Worm (Caenorhabditis elegans): ENCODE measurements around the gene gipc-1.
A peak's percentile ranks its signal among the peaks of the same experiment; 100 is the strongest.

Gene gipc-1

ce11 chrIII:4912317-4912716 lies 41.7 kb downstream of the gipc-1 start, which contains the start of the genes F26F4.9 and cee-1 (continued):
- TF ChIP-seq ceh-40 (GFP tag; IDR thresholded peaks at IDR 0.05) (0 out of 2 replicates have a peak, but pooled peaks have one; percentile 10), dpl-1 (GFP tag; optimal IDR thresholded peaks at IDR 0.05) (no peak), cebp-1 (GFP tag; IDR thresholded peaks at IDR 0.05) (no peak), cebp-1 (tag; optimal IDR thresholded peaks at IDR 0.05) (peak; percentile 24), F57C9.4 (tag; optimal IDR thresholded peaks at IDR 0.05) (no peak), ztf-26 (tag; optimal IDR thresholded peaks at IDR 0.05) (no peak), cebp-2 (GFP tag; IDR thresholded peaks at IDR 0.05) (no peak), hlh-12 (tag; optimal IDR thresholded peaks at IDR 0.05) (no peak), F33H1.4 (GFP tag; IDR thresholded peaks at IDR 0.05) (no peak; the same call in 1 of the 2 replicates), dox-1 (GFP tag; IDR thresholded peaks at IDR 0.05) (peak; percentile 54; the same call in 1 of the 2 replicates), F39B2.1 (GFP tag; IDR thresholded peaks at IDR 0.05) (no peak), him-1 (tag; optimal IDR thresholded peaks at IDR 0.05) (peak; percentile 44), unc-62 (GFP tag; optimal IDR thresholded peaks at IDR 0.05) (no peak), tbp1 (GFP tag; optimal IDR thresholded peaks at IDR 0.05) (no peak)

- TF ChIP-seq mel-28 (tag; optimal IDR thresholded peaks at IDR 0.05; ENCODE audit: borderline replicate concordance) = no peak
- no peak for TF ChIP-seq dox-1 (GFP tag; IDR thresholded peaks at IDR 0.05)
- no peak for TF ChIP-seq F39B2.1 (GFP tag; IDR thresholded peaks at IDR 0.05)
- no peak for TF ChIP-seq repo-1 (tag; optimal IDR thresholded peaks at IDR 0.05)
- no peak for TF ChIP-seq Y53G8AR.9 (GFP tag; conservative IDR thresholded peaks at IDR 0.05)
- TF ChIP-seq hrde-1 (tag; optimal IDR thresholded peaks at IDR 0.05; ENCODE audit: borderline replicate concordance) = peak; percentile 19
Measured at ce11 chrIII:4913736-4914135, 43.2 kb downstream of the gipc-1 start.

ce11 chrIII:4917077-4917476 lies 46.5 kb downstream of the gipc-1 start, which contains the start of gene rars-1:
rars-1 (minus strand) TSS chrIII:4917177.
- TF ChIP-seq Y95B8A.8 (GFP tag; IDR thresholded peaks at IDR 0.05) = no peak
- TF ChIP-seq F57C9.4 (tag; optimal IDR thresholded peaks at IDR 0.05) = no peak
- peak; percentile 14 for TF ChIP-seq lin-54 (GFP tag; optimal IDR thresholded peaks at IDR 0.05)
- 0 out of 2 replicates have a peak, but pooled peaks have one; percentile 56 for TF ChIP-seq ceh-58 (GFP tag; IDR thresholded peaks at IDR 0.05)

- TF ChIP-seq die-1 (tag; optimal IDR thresholded peaks at IDR 0.05) = no peak
- no peak for TF ChIP-seq ceh-27 (GFP tag; optimal IDR thresholded peaks at IDR 0.05)
- no peak for TF ChIP-seq B0336.3 (GFP tag; IDR thresholded peaks at IDR 0.05)
- no peak for TF ChIP-seq xnd-1 (tag; optimal IDR thresholded peaks at IDR 0.05)
- no peak for TF ChIP-seq ceh-40 (GFP tag; IDR thresholded peaks at IDR 0.05)
- TF ChIP-seq zim-3 (tag; optimal IDR thresholded peaks at IDR 0.05) = no peak
- no peak for TF ChIP-seq nfya-1 (tag; optimal IDR thresholded peaks at IDR 0.05; ENCODE audit: borderline replicate concordance, insufficient read depth)
- peak; percentile 50 for TF ChIP-seq attf-5 (GFP tag; optimal IDR thresholded peaks at IDR 0.05)
- TF ChIP-seq rcor-1 (GFP tag; IDR thresholded peaks at IDR 0.05) = no peak
- TF ChIP-seq let-526 (GFP tag; IDR thresholded peaks at IDR 0.05) = no peak
- no peak for TF ChIP-seq lin-40 (tag; optimal IDR thresholded peaks at IDR 0.05)
- TF ChIP-seq F37B4.10 (GFP tag; IDR thresholded peaks at IDR 0.05) = no peak
- TF ChIP-seq snpc-1.1 (tag; optimal IDR thresholded peaks at IDR 0.05; ENCODE audit: insufficient read depth) = no peak
- TF ChIP-seq zfh-2 (GFP tag; conservative IDR thresholded peaks at IDR 0.05) = no peak
- no peak for TF ChIP-seq nhr-179 (tag; optimal IDR thresholded peaks at IDR 0.05)
- TF ChIP-seq nhr-90 (tag; optimal IDR thresholded peaks at IDR 0.05) = no peak
- no peak for TF ChIP-seq C06A6.2 (GFP tag; conservative IDR thresholded peaks at IDR 0.05)
- no peak for TF ChIP-seq Y53F4B.3 (GFP tag; IDR thresholded peaks at IDR 0.05)
- TF ChIP-seq dpl-1 (GFP tag; optimal IDR thresholded peaks at IDR 0.05) = peak; percentile 78
- TF ChIP-seq ceh-79 (tag; optimal IDR thresholded peaks at IDR 0.05) = no peak
- no peak for TF ChIP-seq aptf-3 (GFP tag; IDR thresholded peaks at IDR 0.05)
- TF ChIP-seq Y67H2A.10 (GFP tag; conservative IDR thresholded peaks at IDR 0.05) = no peak
- TF ChIP-seq egrh-3 (GFP tag; IDR thresholded peaks at IDR 0.05) = no peak
- TF ChIP-seq B0261.1 (tag; optimal IDR thresholded peaks at IDR 0.05) = no peak
- TF ChIP-seq dpff-1 (tag; optimal IDR thresholded peaks at IDR 0.05) = no peak
Measured at ce11 chrIII:4917960-4918712, 47.6 kb downstream of the gipc-1 start, which contains the start of gene rpb-8. rpb-8 (minus strand) TSS chrIII:4918008.

Measured in whole organism, young adult.